Worm (Caenorhabditis elegans): ENCODE data around the gene srd-18.

srd-18 gene

ce11 chrV:13406032-13406431 is 20.6 kb downstream of the srd-18 start, which contains the start of gene cutl-1 (continued):
- TF ChIP-seq lin-29 (GFP tag; IDR thresholded peaks at IDR 0.05), result no peak
- TF ChIP-seq lsy-2 (tag; optimal IDR thresholded peaks at IDR 0.05), result peak in 1 of 2 experiments; percentile 15

DNA sequence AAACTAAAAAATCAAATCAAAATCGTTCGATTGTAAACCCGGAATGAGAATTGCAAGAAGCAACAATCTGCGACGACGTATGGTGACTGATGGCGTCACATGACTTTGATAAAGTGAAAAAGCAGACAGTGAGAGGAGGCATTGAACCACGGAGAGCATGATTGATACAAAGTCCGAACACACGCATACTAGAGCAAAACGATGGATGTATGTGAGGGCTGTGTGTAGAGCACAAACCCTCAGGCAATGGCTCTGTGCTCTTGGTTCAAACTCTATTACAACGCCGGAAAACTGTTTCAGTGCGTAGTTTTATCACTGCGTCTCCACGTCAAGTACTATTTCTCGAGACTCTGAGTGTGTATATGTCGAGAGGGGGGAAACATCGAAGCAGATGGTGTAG is 24.1 kb downstream of the srd-18 start:
- peak; percentile 69 for TF ChIP-seq nhr-28 (tag; optimal IDR thresholded peaks at IDR 0.05)
- TF ChIP-seq dmd-6 (GFP tag; IDR thresholded peaks at IDR 0.05), result no peak
- no peak for TF ChIP-seq lsy-2 (tag; optimal IDR thresholded peaks at IDR 0.05)
- no peak for TF ChIP-seq nhr-25 (tag; optimal IDR thresholded peaks at IDR 0.05; ENCODE audit: borderline replicate concordance, insufficient read depth)
- no peak for TF ChIP-seq ceh-32 (tag; optimal IDR thresholded peaks at IDR 0.05; ENCODE audit: poor library complexity)
- TF ChIP-seq nhr-48 (tag; optimal IDR thresholded peaks at IDR 0.05), result no peak
- peak in 1 of 2 experiments; percentile 95 for TF ChIP-seq unc-62 (GFP tag; optimal IDR thresholded peaks at IDR 0.05 in 1 of 2)
- no peak for TF ChIP-seq unc-62 (tag; optimal IDR thresholded peaks at IDR 0.05)
- TF ChIP-seq hlh-30 (tag; optimal IDR thresholded peaks at IDR 0.05; ENCODE audit: insufficient read depth), result peak; percentile 72
- TF ChIP-seq unc-130 (GFP tag; optimal IDR thresholded peaks at IDR 0.05), result no peak
- no peak for TF ChIP-seq daf-12 (tag; optimal IDR thresholded peaks at IDR 0.05)
- no peak for TF ChIP-seq zfp-2 (tag; optimal IDR thresholded peaks at IDR 0.05)
- TF ChIP-seq D1046.2 (GFP tag; IDR thresholded peaks at IDR 0.05), result no peak
- no peak for TF ChIP-seq Y75B8A.6 (GFP tag; IDR thresholded peaks at IDR 0.05)
- TF ChIP-seq unc-39 (tag; optimal IDR thresholded peaks at IDR 0.05), result no peak
- no peak for TF ChIP-seq nhr-76 (tag; optimal IDR thresholded peaks at IDR 0.05)
- TF ChIP-seq hlh-11 (tag; optimal IDR thresholded peaks at IDR 0.05), result peak; percentile 57
- peak; percentile 57 for TF ChIP-seq nhr-11 (tag; optimal IDR thresholded peaks at IDR 0.05)
- TF ChIP-seq rbr-2 (tag; optimal IDR thresholded peaks at IDR 0.05), result no peak
- no peak for TF ChIP-seq ces-1 (GFP tag; optimal IDR thresholded peaks at IDR 0.05)
- no peak for TF ChIP-seq T26A8.4 (GFP tag; IDR thresholded peaks at IDR 0.05)
- TF ChIP-seq pqm-1 (tag; optimal IDR thresholded peaks at IDR 0.05), result no peak
- no peak for TF ChIP-seq mdl-1 (tag; optimal IDR thresholded peaks at IDR 0.05)
- no peak for TF ChIP-seq dmd-8 (GFP tag; IDR thresholded peaks at IDR 0.05)
- no peak for TF ChIP-seq F37D6.2 (tag; optimal IDR thresholded peaks at IDR 0.05)
- no peak for TF ChIP-seq fkh-10 (GFP tag; optimal IDR thresholded peaks at IDR 0.05)
- TF ChIP-seq egl-43 (GFP tag; IDR thresholded peaks at IDR 0.05), result no peak
- TF ChIP-seq fos-1 (tag; optimal IDR thresholded peaks at IDR 0.05), result no peak

ce11 chrV:13401669-13402068 is 25.0 kb downstream of the srd-18 start:
- TF ChIP-seq nhr-10 (tag; optimal IDR thresholded peaks at IDR 0.05), result no peak
- no peak for TF ChIP-seq nhr-25 (tag; optimal IDR thresholded peaks at IDR 0.05; ENCODE audit: borderline replicate concordance, insufficient read depth)
- TF ChIP-seq php-3 (GFP tag; IDR thresholded peaks at IDR 0.05), result no peak
- TF ChIP-seq nhr-42 (GFP tag; IDR thresholded peaks at IDR 0.05), result no peak
- no peak for TF ChIP-seq F26F4.8 (GFP tag; conservative IDR thresholded peaks at IDR 0.05)
- TF ChIP-seq cey-2 (tag; optimal IDR thresholded peaks at IDR 0.05; ENCODE audit: borderline replicate concordance, insufficient read depth), result no peak
- no peak for TF ChIP-seq ceh-20 (GFP tag; IDR thresholded peaks at IDR 0.05)
- no peak for TF ChIP-seq fos-1 (tag; optimal IDR thresholded peaks at IDR 0.05)
- no peak for TF ChIP-seq ceh-82 (tag; optimal IDR thresholded peaks at IDR 0.05)

DNA sequence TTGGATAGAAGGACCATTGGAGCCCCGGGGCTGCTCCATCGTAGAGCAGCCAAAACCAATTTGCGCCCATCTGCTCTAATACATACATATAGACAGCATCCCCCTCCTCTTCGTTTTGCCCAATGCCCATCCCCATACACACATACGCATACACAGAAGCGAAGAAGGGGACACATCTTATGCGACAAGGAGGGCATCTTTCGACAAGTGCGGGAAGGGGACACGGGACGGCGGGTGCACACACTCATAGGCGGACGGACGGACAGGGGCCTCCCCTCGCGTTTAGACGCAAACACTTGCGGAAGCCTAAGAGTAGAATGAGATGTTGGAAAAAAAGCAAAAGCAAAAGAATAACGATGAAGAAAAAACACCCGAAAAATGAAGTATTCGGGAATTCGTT is 30.2 kb downstream of the srd-18 start:
- TF ChIP-seq nhr-11 (tag; optimal IDR thresholded peaks at IDR 0.05) (no peak), rbr-2 (tag; optimal IDR thresholded peaks at IDR 0.05) (no peak), nhr-102 (tag; optimal IDR thresholded peaks at IDR 0.05) (no peak), tra-1 (GFP tag; IDR thresholded peaks at IDR 0.05) (no peak), F37D6.2 (tag; optimal IDR thresholded peaks at IDR 0.05) (no peak), hif-1 (tag; optimal IDR thresholded peaks at IDR 0.05) (no peak), Y75B8A.6 (GFP tag; IDR thresholded peaks at IDR 0.05) (no peak), daf-8 (GFP tag; IDR thresholded peaks at IDR 0.05) (no peak), gei-8 (GFP tag; optimal IDR thresholded peaks at IDR 0.05) (peak; percentile 4), nhr-48 (tag; optimal IDR thresholded peaks at IDR 0.05) (no peak), mep-1 (tag; optimal IDR thresholded peaks at IDR 0.05) (no peak), lin-1 (GFP tag; IDR thresholded peaks at IDR 0.05) (no peak), ces-1 (GFP tag; optimal IDR thresholded peaks at IDR 0.05) (no peak), madf-5 (GFP tag; IDR thresholded peaks at IDR 0.05) (0 out of 4 replicates have a peak, but pooled peaks of 1 of the 2 experiments have one; percentile 41), nhr-76 (tag; optimal IDR thresholded peaks at IDR 0.05) (no peak), nhr-10 (tag; optimal IDR thresholded peaks at IDR 0.05) (no peak), ZK337.2 (GFP tag; IDR thresholded peaks at IDR 0.05) (no peak), mes-2 (tag; optimal IDR thresholded peaks at IDR 0.05; ENCODE audit: poor library complexity, severe bottlenecking) (peak; percentile 15), nhr-6 (tag; optimal IDR thresholded peaks at IDR 0.05) (no peak)

All from whole organism, L4 larva.